Worm (Caenorhabditis elegans) whole organism, L1 larva: ENCODE data around the gene fars-3.
A peak's percentile ranks its signal among the peaks of the same experiment; 100 is the strongest.

Experiments used
- C16A3.4 ChIP-seq: fragments of 150-350 bp; optimal IDR thresholded peaks from 2 replicates; lab custom pipeline; 2014; ENCODE audit warnings: missing biosample characterization, missing genetic modification characterization
- C34B4.2 ChIP-seq: sonication (generic microtip); optimal IDR thresholded peaks from 2 replicates; lab custom pipeline; 2017; ENCODE audit warnings: mild to moderate bottlenecking, missing genetic modification characterization, missing compliant biosample characterization
- Y116A8C.19 ChIP-seq: sonication (generic microtip); optimal IDR thresholded peaks from 2 replicates; lab custom pipeline; 2016; ENCODE audit warnings: missing compliant biosample characterization, missing genetic modification characterization, borderline replicate concordance
- aha-1 ChIP-seq: fragments of 150-350 bp; optimal IDR thresholded peaks from 2 replicates; lab custom pipeline; 2014; ENCODE audit warnings: missing biosample characterization, missing genetic modification characterization
- alr-1 ChIP-seq: fragments of 200-800 bp; sonication (Bioruptor generic); optimal IDR thresholded peaks from 2 replicates; lab custom pipeline; 2018; ENCODE audit warnings: borderline replicate concordance, mild to moderate bottlenecking, missing genetic modification characterization, missing compliant biosample characterization
- blmp-1 ChIP-seq: fragments of 150-350 bp; optimal IDR thresholded peaks from 2 replicates; lab custom pipeline; 2014; ENCODE audit warnings: missing biosample characterization, missing genetic modification characterization
- ceh-8 ChIP-seq: fragments of 200-800 bp; sonication (Bioruptor generic); optimal IDR thresholded peaks from 2 replicates; lab custom pipeline; 2018; ENCODE audit warnings: mild to moderate bottlenecking, missing genetic modification characterization, moderate library complexity, missing compliant biosample characterization
- ceh-88 ChIP-seq: fragments of 200-800 bp; sonication (Bioruptor generic); IDR thresholded peaks from 2 replicates; pipeline ENCODE4 v1.3.6; 2022; ENCODE audit warnings: missing genetic modification characterization, missing compliant biosample characterization
- efl-1 ChIP-seq, 4 experiments: fragments of 150-350 bp; optimal IDR thresholded peaks in 3 of 4; peaks in 1 of 4; 1 replicate in 1 of 4; 2 replicates in 3 of 4; lab custom pipeline; 2014; ENCODE audit warnings: missing biosample characterization in 2 of 4, missing genetic modification characterization in 2 of 4, missing genetic modification reagents in 2 of 4
- elt-2 ChIP-seq: sonication (generic microtip); optimal IDR thresholded peaks from 2 replicates; lab custom pipeline; 2016; ENCODE audit warnings: missing genetic modification characterization, mild to moderate bottlenecking, inconsistent platforms, missing compliant biosample characterization, missing genetic modification reagents
- elt-3 ChIP-seq, 6 experiments: fragments of 150-350 bp in 1 of 6; sonication (generic microtip); optimal IDR thresholded peaks; 2 replicates each; lab custom pipeline; 2017 to 2018; ENCODE audit warnings: missing biosample characterization in 6 of 6, missing genetic modification characterization in 6 of 6, inconsistent platforms in 1 of 6
- ets-5 ChIP-seq: fragments of 200-800 bp; sonication (Bioruptor generic); IDR thresholded peaks from 2 replicates; pipeline ENCODE4 v1.3.6; 2022; ENCODE audit warnings: missing genetic modification characterization, missing compliant biosample characterization
- fkh-8 ChIP-seq: sonication (generic microtip); optimal IDR thresholded peaks from 2 replicates; lab custom pipeline; 2016; ENCODE audit warnings: mild to moderate bottlenecking, missing genetic modification characterization, missing compliant biosample characterization
- grh-1 ChIP-seq: fragments of 200-800 bp; sonication (Bioruptor generic); IDR thresholded peaks from 2 replicates; pipeline ENCODE4 v1.3.6; 2022; ENCODE audit warnings: missing genetic modification reagents, missing genetic modification characterization, missing compliant biosample characterization
- hlh-4 ChIP-seq: sonication (generic microtip); optimal IDR thresholded peaks from 2 replicates; lab custom pipeline; 2016; ENCODE audit warnings: mild to moderate bottlenecking, missing genetic modification characterization, missing compliant biosample characterization
- hpl-2 ChIP-seq: fragments of 150-350 bp; optimal IDR thresholded peaks from 2 replicates; lab custom pipeline; 2014; ENCODE audit warnings: missing biosample characterization, missing genetic modification reagents, missing genetic modification characterization
- jun-1 ChIP-seq: fragments of 150-350 bp; optimal IDR thresholded peaks from 2 replicates; lab custom pipeline; 2014; ENCODE audit warnings: missing biosample characterization, missing genetic modification reagents, missing genetic modification characterization
- lin-14 ChIP-seq: fragments of 200-800 bp; sonication (Bioruptor generic); optimal IDR thresholded peaks from 2 replicates; lab custom pipeline; 2018; ENCODE audit warnings: mild to moderate bottlenecking, missing genetic modification characterization, moderate library complexity, missing compliant biosample characterization
- lin-35 ChIP-seq, 2 experiments: fragments of 150-350 bp; optimal IDR thresholded peaks; 2 replicates each; lab custom pipeline; 2014; ENCODE audit warnings: missing biosample characterization in 2 of 2, missing genetic modification characterization in 2 of 2, missing genetic modification reagents in 2 of 2
- lsy-2 ChIP-seq, 2 experiments: fragments of 150-350 bp; optimal IDR thresholded peaks; 2 replicates each; lab custom pipeline; 2014; ENCODE audit warnings: missing biosample characterization in 2 of 2, missing genetic modification characterization in 2 of 2
- mdl-1 ChIP-seq, 2 experiments: fragments of 150-350 bp; optimal IDR thresholded peaks; 2 replicates each; lab custom pipeline; 2014 to 2017; ENCODE audit warnings: missing biosample characterization in 2 of 2, missing genetic modification characterization in 2 of 2, inconsistent platforms in 1 of 2
- mep-1 ChIP-seq: fragments of 150-350 bp; optimal IDR thresholded peaks from 2 replicates; lab custom pipeline; 2014; ENCODE audit warnings: missing biosample characterization, missing genetic modification characterization
- nhr-11 ChIP-seq: fragments of 150-350 bp; optimal IDR thresholded peaks from 2 replicates; lab custom pipeline; 2014; ENCODE audit warnings: missing biosample characterization, missing genetic modification characterization
- nhr-12 ChIP-seq: sonication (generic microtip); optimal IDR thresholded peaks from 2 replicates; lab custom pipeline; 2017; ENCODE audit warnings: missing biosample characterization, missing genetic modification characterization
- nhr-19 ChIP-seq: fragments of 200-800 bp; sonication (Bioruptor generic); conservative IDR thresholded peaks from 2 replicates; pipeline ENCODE4 v1.3.6; 2022; ENCODE audit warnings: missing genetic modification characterization, missing compliant biosample characterization
- nhr-20 ChIP-seq: sonication (generic microtip); optimal IDR thresholded peaks from 2 replicates; lab custom pipeline; 2016; ENCODE audit warnings: mild to moderate bottlenecking, missing genetic modification characterization, missing compliant biosample characterization
- nhr-71 ChIP-seq: sonication (generic microtip); optimal IDR thresholded peaks from 2 replicates; lab custom pipeline; 2016; ENCODE audit warnings: mild to moderate bottlenecking, missing genetic modification characterization, moderate library complexity, missing compliant biosample characterization
- nhr-84 ChIP-seq: sonication (generic microtip); optimal IDR thresholded peaks from 2 replicates; lab custom pipeline; 2017; ENCODE audit warnings: missing biosample characterization, missing genetic modification characterization
- nhr-85 ChIP-seq: sonication (generic microtip); peaks from one replicate; lab custom pipeline; 2016; ENCODE audit warnings: missing genetic modification characterization, inconsistent platforms, missing compliant biosample characterization
- rnt-1 ChIP-seq: sonication (generic microtip); optimal IDR thresholded peaks from 2 replicates; lab custom pipeline; 2016; ENCODE audit warnings: mild to moderate bottlenecking, missing genetic modification characterization, moderate library complexity, missing compliant biosample characterization
- skn-1 ChIP-seq: fragments of 150-350 bp; optimal IDR thresholded peaks from 2 replicates; lab custom pipeline; 2014; ENCODE audit warnings: missing biosample characterization, missing genetic modification characterization
- snpc-4 ChIP-seq: fragments of 150-350 bp; optimal IDR thresholded peaks from 2 replicates; lab custom pipeline; 2014; ENCODE audit warnings: missing biosample characterization, missing genetic modification characterization
- snu-23 ChIP-seq: sonication (generic microtip); optimal IDR thresholded peaks from 2 replicates; lab custom pipeline; 2016; ENCODE audit warnings: missing genetic modification characterization, missing compliant biosample characterization
- tlp-1 ChIP-seq: fragments of 150-350 bp; optimal IDR thresholded peaks from 2 replicates; lab custom pipeline; 2014; ENCODE audit warnings: missing biosample characterization, missing genetic modification characterization
- unc-130 ChIP-seq: fragments of 150-350 bp; optimal IDR thresholded peaks from 2 replicates; lab custom pipeline; 2017; ENCODE audit warnings: missing biosample characterization, missing genetic modification characterization, inconsistent platforms
- unc-30 ChIP-seq: sonication (generic microtip); optimal IDR thresholded peaks from 2 replicates; lab custom pipeline; 2017; ENCODE audit warnings: missing biosample characterization, missing genetic modification characterization
- vab-15 ChIP-seq: sonication (generic microtip); optimal IDR thresholded peaks from 2 replicates; lab custom pipeline; 2017; ENCODE audit warnings: missing genotype, mild to moderate bottlenecking, missing genetic modification characterization, missing compliant biosample characterization
- zag-1 ChIP-seq: fragments of 150-350 bp; optimal IDR thresholded peaks from 2 replicates; lab custom pipeline; 2014; ENCODE audit warnings: missing biosample characterization, missing genetic modification characterization

fars-3 gene

DNA sequence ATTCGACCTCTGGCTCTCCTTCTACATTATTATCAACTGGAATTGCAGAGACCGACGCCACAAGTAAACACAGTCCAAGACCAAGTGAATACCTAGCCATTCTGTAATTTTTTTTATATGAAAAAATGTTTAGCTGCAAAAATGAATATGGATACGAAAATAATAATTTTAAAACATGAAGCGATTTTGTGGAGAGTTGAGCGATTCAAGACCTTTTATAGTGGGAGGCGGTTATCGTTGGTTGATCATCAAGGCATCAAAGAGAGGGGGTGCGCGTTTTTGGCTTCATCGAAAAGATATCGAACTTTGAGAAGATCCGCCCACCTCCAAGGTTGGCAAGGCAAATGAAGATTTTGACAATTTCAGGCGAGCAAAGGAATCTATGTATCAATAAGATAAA, 17.9 kb upstream of the fars-3 start, which contains the start of gene cut-3:
cut-3 (minus strand) TSS at position 101 of the 400 bp plus-strand sequence.
- TF ChIP-seq mep-1 (tag; lab: Kevin White, UChicago) (no peak), nhr-84 (tag; lab: Kevin White, UChicago) (no peak), unc-30 (tag; lab: Kevin White, UChicago) (no peak), C34B4.2 (no peak), nhr-12 (no peak), C16A3.4 (tag; lab: Kevin White, UChicago) (no peak), hlh-4 (no peak), jun-1 (tag; lab: Kevin White, UChicago) (no peak), lsy-2 (tag; optimal IDR thresholded peaks at IDR 0.05; lab: Kevin White, UChicago) (no peak), snpc-4 (no peak), hpl-2 (GFP tag; lab: Kevin White, UChicago) (no peak), zag-1 (tag; lab: Kevin White, UChicago) (no peak), lin-35 (GFP tag; optimal IDR thresholded peaks at IDR 0.05; lab: Kevin White, UChicago) (no peak), tlp-1 (tag; lab: Kevin White, UChicago) (no peak), unc-130 (no peak)

DNA sequence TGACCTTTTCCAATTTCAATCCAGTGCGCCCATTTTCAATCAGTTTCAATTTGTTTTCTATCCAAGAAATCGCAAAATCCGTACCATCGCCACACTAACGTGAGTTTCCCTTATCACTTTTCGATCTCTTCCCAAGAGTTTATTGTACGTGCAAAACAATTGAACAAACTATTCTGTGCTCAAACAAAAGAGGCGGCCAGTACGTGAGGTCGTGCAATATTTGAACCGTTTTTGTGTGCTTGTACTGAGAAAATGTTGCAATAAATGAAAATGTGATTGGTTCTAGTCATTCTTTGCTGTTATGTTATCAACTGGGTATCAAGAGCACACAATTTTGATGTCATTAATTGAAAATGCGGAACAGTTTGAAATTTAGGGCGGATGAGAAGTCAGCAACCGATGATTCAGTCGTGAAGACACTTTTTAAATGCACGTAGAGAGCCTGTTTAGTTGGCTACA, 15.0 kb upstream of the fars-3 start, which contains the start of gene F22B5.4:
F22B5.4 (plus strand) TSS at position 51 of the 459 bp plus-strand sequence.
- TF ChIP-seq skn-1 (tag; lab: Kevin White, UChicago) (no peak), elt-2 (tag; lab: Kevin White, UChicago) (peak; percentile 11), lin-35 (GFP tag; optimal IDR thresholded peaks at IDR 0.05; lab: Kevin White, UChicago) (peak in 1 of 2 experiments; percentile 26), Y116A8C.19 (tag; lab: Kevin White, UChicago) (no peak), ets-5 (GFP tag; lab: Robert Waterston, UW) (no peak), nhr-20 (tag; lab: Kevin White, UChicago) (peak; percentile 43), vab-15 (tag; lab: Kevin White, UChicago) (no peak), ceh-8 (GFP tag; lab: Kevin White, UChicago) (no peak)

DNA sequence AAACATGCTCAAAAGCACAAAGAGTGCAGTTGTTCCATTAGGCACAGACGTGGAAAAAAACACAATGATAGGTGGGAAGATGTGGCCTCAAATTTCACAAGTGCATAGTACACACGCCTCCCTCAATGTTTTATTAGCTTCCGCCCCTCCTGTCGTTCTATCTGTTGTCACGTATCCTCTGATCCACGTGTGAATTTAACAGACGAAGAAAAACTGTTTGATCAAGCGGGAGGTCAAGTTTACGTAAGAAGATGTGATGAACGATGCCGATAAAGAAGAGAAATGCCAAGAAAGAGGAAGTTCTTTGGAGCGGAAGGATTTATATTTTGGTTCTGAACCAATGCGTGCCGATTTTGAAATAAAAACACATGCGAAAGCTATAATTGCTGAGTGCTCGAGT, 13.9 kb upstream of the fars-3 start:
- TF ChIP-seq nhr-84 (tag; lab: Kevin White, UChicago) (no peak), grh-1 (GFP tag; lab: Robert Waterston, UW) (no peak), blmp-1 (tag; lab: Kevin White, UChicago) (peak; percentile 74), elt-3 (tag; optimal IDR thresholded peaks at IDR 0.05; lab: Kevin White, UChicago) (peak in 2 of 6 experiments; percentile 15 to 70), efl-1 (optimal IDR thresholded peaks at IDR 0.05; lab: Kevin White, UChicago) (no peak), efl-1 (GFP tag; optimal IDR thresholded peaks at IDR 0.05 in 1 of 2; lab: Kevin White, UChicago) (no peak), snu-23 (peak; percentile 8), jun-1 (tag; lab: Kevin White, UChicago) (no peak), nhr-71 (peak; percentile 33), lin-14 (GFP tag; lab: Kevin White, UChicago) (peak; percentile 61), nhr-85 (peak; percentile 73), rnt-1 (no peak), nhr-11 (tag; lab: Kevin White, UChicago) (no peak), mdl-1 (tag; optimal IDR thresholded peaks at IDR 0.05; lab: Kevin White, UChicago) (peak in 1 of 2 experiments; percentile 31), nhr-19 (GFP tag; lab: Robert Waterston, UW) (peak; percentile 40; the same call in 1 of the 2 replicates), nhr-20 (tag; lab: Kevin White, UChicago) (peak; percentile 48), hlh-4 (no peak), ceh-88 (GFP tag; lab: Robert Waterston, UW) (no peak)

DNA sequence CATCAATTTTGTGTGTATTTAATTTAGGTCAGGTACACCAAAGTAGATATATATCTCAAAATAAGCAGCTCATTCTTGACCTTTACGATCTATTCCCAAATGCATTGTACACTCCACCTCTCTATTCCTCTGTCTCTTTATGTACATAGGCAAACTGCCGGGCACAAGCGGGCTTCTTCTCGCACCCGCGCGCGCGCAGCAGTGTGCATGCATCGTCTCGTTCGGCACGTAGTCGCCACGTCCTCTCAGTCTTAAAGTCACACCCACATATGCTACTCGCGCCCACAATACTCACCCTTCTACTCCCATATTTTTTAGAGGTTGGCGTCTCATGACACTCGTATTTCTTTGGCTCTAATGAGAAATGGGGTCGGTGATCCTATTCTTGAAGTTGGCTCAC, 13.2 kb upstream of the fars-3 start:
- peak; percentile 31 for TF ChIP-seq aha-1 (tag; lab: Kevin White, UChicago)
- TF ChIP-seq alr-1 = no peak
- peak; percentile 57 for TF ChIP-seq fkh-8 (tag; lab: Kevin White, UChicago)
- TF ChIP-seq lin-14 (GFP tag; lab: Kevin White, UChicago) = peak; percentile 55
- no peak for TF ChIP-seq efl-1 (optimal IDR thresholded peaks at IDR 0.05; lab: Kevin White, UChicago)
- no peak for TF ChIP-seq efl-1 (GFP tag; optimal IDR thresholded peaks at IDR 0.05 in 1 of 2; lab: Kevin White, UChicago)
- TF ChIP-seq, all 84 proteins: peak for 3
